Worm (Caenorhabditis elegans) whole organism, young adult: ENCODE data around the gene T21B4.15.

Experiments
- B0035.1 ChIP-seq: sonication (generic microtip); optimal IDR thresholded peaks from 2 replicates; lab custom pipeline; 2016; ENCODE audit warnings: missing genetic modification characterization, mild to moderate bottlenecking, missing compliant biosample characterization, missing genotype, missing genetic modification reagents
- ama-1 ChIP-seq, 3 experiments: fragments of 150-350 bp in 1 of 3; sonication (generic microtip) in 2 of 3; optimal IDR thresholded peaks; 2 replicates each; lab custom pipeline; 2014 to 2018; ENCODE audit warnings: missing biosample characterization in 2 of 3, missing genetic modification characterization in 2 of 3, missing genetic modification reagents in 2 of 3
- cebp-2 ChIP-seq: fragments of 200-800 bp; sonication (Bioruptor generic); IDR thresholded peaks from 2 replicates; pipeline ENCODE4 v1.3.6; 2022; ENCODE audit warnings: missing genetic modification characterization, missing compliant biosample characterization
- nfya-1 ChIP-seq: sonication (generic microtip); optimal IDR thresholded peaks from 2 replicates; lab custom pipeline; 2017; ENCODE audit warnings: antibody characterized with exemption, missing compliant biosample characterization, missing genetic modification characterization, borderline replicate concordance; ENCODE audit not compliant: insufficient read depth
- pha-4 ChIP-seq: fragments of 150-350 bp; sonication (generic microtip); optimal IDR thresholded peaks from 2 replicates; lab custom pipeline; 2014; ENCODE audit warnings: missing biosample characterization, missing genetic modification reagents, missing genetic modification characterization
- unc-62 ChIP-seq: fragments of 150-350 bp; optimal IDR thresholded peaks from 2 replicates; lab custom pipeline; 2014; ENCODE audit warnings: missing biosample characterization, missing genetic modification reagents, missing genetic modification characterization

DNA sequence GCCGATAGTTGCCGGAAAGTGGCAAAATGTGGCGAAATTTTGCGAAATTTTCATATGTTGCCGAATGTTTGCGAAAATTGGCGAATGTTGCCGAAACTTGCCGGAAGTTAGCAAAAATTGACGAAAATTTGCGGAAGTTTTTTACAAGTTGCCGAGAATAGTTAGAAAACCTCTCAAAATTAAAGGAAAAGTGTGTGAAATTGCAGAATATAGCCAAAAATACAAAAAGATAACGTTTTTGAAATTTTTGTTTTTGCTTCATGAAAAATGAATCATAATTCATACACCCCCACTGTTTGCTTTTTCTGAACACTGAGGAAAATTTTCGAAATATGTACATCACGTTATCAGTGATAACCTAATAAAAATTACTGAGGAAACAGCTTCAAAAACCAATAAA, 8.4 kb upstream of the T21B4.15 start:
- no peak for TF ChIP-seq nfya-1
- no peak for TF ChIP-seq ama-1 (optimal IDR thresholded peaks at IDR 0.05; lab: Kevin White, UChicago)
- no peak for TF ChIP-seq ama-1 (GFP tag; optimal IDR thresholded peaks at IDR 0.05; lab: Kevin White, UChicago)
- TF ChIP-seq unc-62 (GFP tag; lab: Kevin White, UChicago) = no peak
- TF ChIP-seq pha-4 = no peak
- no peak for TF ChIP-seq cebp-2 (GFP tag; lab: Robert Waterston, UW)
- no peak for TF ChIP-seq B0035.1 (tag; lab: Kevin White, UChicago)
